Worm (Caenorhabditis elegans) whole organism, young adult: Measurements from ENCODE around the gene C35D10.8.

Source experiments
- B0035.1 ChIP-seq: sonication (generic microtip); optimal IDR thresholded peaks from 2 replicates; lab custom pipeline; 2016; ENCODE audit warnings: missing genetic modification characterization, mild to moderate bottlenecking, missing compliant biosample characterization, missing genotype, missing genetic modification reagents
- D2030.7 ChIP-seq: fragments of 200-800 bp; sonication (Bioruptor generic); IDR thresholded peaks from 2 replicates; pipeline ENCODE4 v1.3.6; 2022; ENCODE audit warnings: missing genetic modification reagents, missing genetic modification characterization, missing compliant biosample characterization
- F23B12.7 ChIP-seq: sonication (generic microtip); optimal IDR thresholded peaks from 2 replicates; lab custom pipeline; 2017; ENCODE audit warnings: missing genetic modification characterization, mild to moderate bottlenecking, missing compliant biosample characterization, antibody characterized with exemption, moderate library complexity; ENCODE audit not compliant: insufficient read depth
- F37B4.10 ChIP-seq: fragments of 200-800 bp; sonication (Bioruptor generic); IDR thresholded peaks from 2 replicates; pipeline ENCODE4 v1.3.6; 2022; ENCODE audit warnings: missing genetic modification characterization, missing compliant biosample characterization
- K12H6.12 ChIP-seq: fragments of 200-800 bp; sonication (Bioruptor generic); optimal IDR thresholded peaks from 2 replicates; lab custom pipeline; 2018; ENCODE audit warnings: mild to moderate bottlenecking, missing genetic modification characterization, missing compliant biosample characterization
- Y79H2A.3 ChIP-seq: fragments of 200-800 bp; sonication (Bioruptor generic); conservative IDR thresholded peaks from 2 replicates; pipeline ENCODE4 v1.3.6; 2022; ENCODE audit warnings: missing genetic modification reagents, missing genetic modification characterization, missing compliant biosample characterization
- ZK185.1 ChIP-seq: sonication (generic microtip); optimal IDR thresholded peaks from 2 replicates; lab custom pipeline; 2016; ENCODE audit warnings: mild to moderate bottlenecking, missing genetic modification characterization, missing compliant biosample characterization; ENCODE audit not compliant: poor library complexity, severe bottlenecking
- aptf-2 ChIP-seq: fragments of 200-800 bp; sonication (Bioruptor generic); conservative IDR thresholded peaks from 2 replicates; pipeline ENCODE4 v1.3.6; 2022; ENCODE audit warnings: missing genetic modification reagents, missing genetic modification characterization, missing compliant biosample characterization
- aptf-3 ChIP-seq: fragments of 200-800 bp; sonication (Bioruptor generic); IDR thresholded peaks from 2 replicates; pipeline ENCODE4 v1.3.6; 2022; ENCODE audit warnings: missing genetic modification characterization, missing compliant biosample characterization
- athp-1 ChIP-seq: sonication (generic microtip); optimal IDR thresholded peaks from 2 replicates; lab custom pipeline; 2017; ENCODE audit warnings: mild to moderate bottlenecking, missing genetic modification characterization, missing compliant biosample characterization
- attf-6 ChIP-seq: fragments of 200-800 bp; sonication (Bioruptor generic); IDR thresholded peaks from 2 replicates; pipeline ENCODE4 v1.3.6; 2022; ENCODE audit warnings: missing genetic modification reagents, missing genetic modification characterization, missing compliant biosample characterization
- bed-1 ChIP-seq: fragments of 200-800 bp; sonication (Bioruptor generic); IDR thresholded peaks from 2 replicates; pipeline ENCODE4 v1.3.6; 2022; ENCODE audit warnings: missing genetic modification reagents, missing genetic modification characterization, missing compliant biosample characterization
- cebp-1 ChIP-seq, 2 experiments: fragments of 200-800 bp in 1 of 2; sonication (Bioruptor generic) in 1 of 2; sonication (generic microtip) in 1 of 2; IDR thresholded peaks in 1 of 2; optimal IDR thresholded peaks in 1 of 2; 2 replicates each; pipeline versions ENCODE4 v1.3.6 to Lab custom; 2017 to 2022; ENCODE audit warnings: missing compliant biosample characterization in 2 of 2, missing genetic modification characterization in 2 of 2, mild to moderate bottlenecking in 1 of 2, missing genetic modification reagents in 1 of 2, moderate library complexity in 1 of 2
- ceh-58 ChIP-seq: fragments of 200-800 bp; sonication (Bioruptor generic); IDR thresholded peaks from 2 replicates; pipeline ENCODE4 v1.3.6; 2022; ENCODE audit warnings: missing genetic modification characterization, missing compliant biosample characterization
- ceh-79 ChIP-seq: sonication (generic microtip); optimal IDR thresholded peaks from 2 replicates; lab custom pipeline; 2017; ENCODE audit warnings: mild to moderate bottlenecking, missing genetic modification characterization, missing compliant biosample characterization
- efl-1 ChIP-seq: fragments of 150-350 bp; optimal IDR thresholded peaks from 2 replicates; lab custom pipeline; 2014; ENCODE audit warnings: missing biosample characterization, missing genetic modification reagents, missing genetic modification characterization
- egl-18 ChIP-seq: fragments of 200-800 bp; sonication (Bioruptor generic); IDR thresholded peaks from 2 replicates; pipeline ENCODE4 v1.3.6; 2022; ENCODE audit warnings: missing genetic modification reagents, missing genetic modification characterization, missing compliant biosample characterization
- ets-4 ChIP-seq: fragments of 200-800 bp; sonication (Bioruptor generic); optimal IDR thresholded peaks from 2 replicates; lab custom pipeline; 2018; ENCODE audit warnings: mild to moderate bottlenecking, missing genetic modification characterization, missing compliant biosample characterization
- fkh-3 ChIP-seq: sonication (generic microtip); optimal IDR thresholded peaks from 2 replicates; lab custom pipeline; 2016; ENCODE audit warnings: mild to moderate bottlenecking, missing genetic modification characterization, missing compliant biosample characterization
- hmg-1.2 ChIP-seq: fragments of 200-800 bp; sonication (Bioruptor generic); IDR thresholded peaks from 2 replicates; pipeline ENCODE4 v1.3.6; 2022; ENCODE audit warnings: missing genetic modification reagents, missing genetic modification characterization, missing compliant biosample characterization
- hrde-1 ChIP-seq: sonication (generic microtip); optimal IDR thresholded peaks from 2 replicates; lab custom pipeline; 2016; ENCODE audit warnings: missing genetic modification characterization, mild to moderate bottlenecking, missing compliant biosample characterization, moderate library complexity, missing genotype, missing genetic modification reagents, borderline replicate concordance
- let-607 ChIP-seq, 2 experiments: fragments of 200-800 bp in 1 of 2; sonication (Bioruptor generic) in 1 of 2; sonication (generic microtip) in 1 of 2; optimal IDR thresholded peaks; 2 replicates each; lab custom pipeline; 2016 to 2018; ENCODE audit warnings: mild to moderate bottlenecking in 2 of 2, missing compliant biosample characterization in 2 of 2, missing genetic modification characterization in 2 of 2, moderate library complexity in 2 of 2, missing genotype in 1 of 2
- lin-26 ChIP-seq: fragments of 200-800 bp; sonication (Bioruptor generic); IDR thresholded peaks from 2 replicates; pipeline ENCODE4 v1.3.6; 2022; ENCODE audit warnings: missing genetic modification reagents, missing genetic modification characterization, missing compliant biosample characterization
- madf-10 ChIP-seq: sonication (generic microtip); optimal IDR thresholded peaks from 2 replicates; lab custom pipeline; 2016; ENCODE audit warnings: mild to moderate bottlenecking, missing genetic modification characterization, missing compliant biosample characterization
- madf-6 ChIP-seq: fragments of 200-800 bp; sonication (Bioruptor generic); IDR thresholded peaks from 2 replicates; pipeline ENCODE4 v1.3.6; 2022; ENCODE audit warnings: missing genetic modification reagents, missing genetic modification characterization, missing compliant biosample characterization
- madf-8 ChIP-seq: fragments of 200-800 bp; sonication (Bioruptor generic); conservative IDR thresholded peaks from 2 replicates; pipeline ENCODE4 v1.3.6; 2022; ENCODE audit warnings: missing genetic modification reagents, missing genetic modification characterization, missing compliant biosample characterization
- nhr-179 ChIP-seq: sonication (generic microtip); optimal IDR thresholded peaks from 2 replicates; lab custom pipeline; 2016; ENCODE audit warnings: mild to moderate bottlenecking, missing genetic modification characterization, missing compliant biosample characterization
- nhr-80 ChIP-seq: sonication (generic microtip); optimal IDR thresholded peaks from 2 replicates; lab custom pipeline; 2016; ENCODE audit warnings: missing genetic modification characterization, missing compliant biosample characterization
- nhr-90 ChIP-seq: sonication (generic microtip); optimal IDR thresholded peaks from 2 replicates; lab custom pipeline; 2016; ENCODE audit warnings: missing genotype, mild to moderate bottlenecking, missing genetic modification characterization, missing compliant biosample characterization
- pbrm-1 ChIP-seq: fragments of 200-800 bp; sonication (Bioruptor generic); IDR thresholded peaks from 2 replicates; pipeline ENCODE4 v1.3.6; 2022; ENCODE audit warnings: missing genetic modification reagents, missing genetic modification characterization, missing compliant biosample characterization
- rcor-1 ChIP-seq: fragments of 200-800 bp; sonication (Bioruptor generic); IDR thresholded peaks from 2 replicates; pipeline ENCODE4 v1.3.6; 2022; ENCODE audit warnings: missing genetic modification reagents, missing genetic modification characterization, missing compliant biosample characterization
- repo-1 ChIP-seq: sonication (generic microtip); optimal IDR thresholded peaks from 2 replicates; lab custom pipeline; 2017; ENCODE audit warnings: mild to moderate bottlenecking, missing genetic modification characterization, missing compliant biosample characterization
- sdz-38 ChIP-seq: sonication (generic microtip); optimal IDR thresholded peaks from 2 replicates; lab custom pipeline; 2016; ENCODE audit warnings: missing genotype, missing genetic modification characterization, missing compliant biosample characterization
- sea-2 ChIP-seq: fragments of 200-800 bp; sonication (Bioruptor generic); IDR thresholded peaks from 2 replicates; pipeline ENCODE4 v1.3.6; 2022; ENCODE audit warnings: missing genetic modification characterization, missing compliant biosample characterization
- snpc-1.3 ChIP-seq: sonication (generic microtip); optimal IDR thresholded peaks from 2 replicates; lab custom pipeline; 2017; ENCODE audit warnings: missing genetic modification characterization, mild to moderate bottlenecking, missing compliant biosample characterization, antibody characterized with exemption, moderate library complexity, missing genotype, missing genetic modification reagents; ENCODE audit not compliant: insufficient read depth
- snpc-4 ChIP-seq, 5 experiments: fragments of 150-350 bp in 1 of 5; sonication (generic microtip) in 4 of 5; optimal IDR thresholded peaks; 2 replicates each; lab custom pipeline; 2014 to 2018; ENCODE audit warnings: missing genetic modification characterization in 5 of 5, missing biosample characterization in 3 of 5, antibody characterized with exemption in 2 of 5, mild to moderate bottlenecking in 2 of 5, missing compliant biosample characterization in 2 of 5, missing genotype in 2 of 5, moderate library complexity in 2 of 5, missing genetic modification reagents in 1 of 5
- tbx-9 ChIP-seq: sonication (generic microtip); optimal IDR thresholded peaks from 2 replicates; lab custom pipeline; 2016; ENCODE audit warnings: borderline replicate concordance, missing genetic modification characterization, inconsistent platforms, missing compliant biosample characterization
- unc-62 ChIP-seq: fragments of 150-350 bp; optimal IDR thresholded peaks from 2 replicates; lab custom pipeline; 2014; ENCODE audit warnings: missing biosample characterization, missing genetic modification reagents, missing genetic modification characterization
- zfh-2 ChIP-seq: fragments of 200-800 bp; sonication (Bioruptor generic); conservative IDR thresholded peaks from 2 replicates; pipeline ENCODE4 v1.3.6; 2022; ENCODE audit warnings: missing genetic modification reagents, missing genetic modification characterization, missing compliant biosample characterization
- ztf-25 ChIP-seq: fragments of 200-800 bp; sonication (Bioruptor generic); IDR thresholded peaks from 2 replicates; pipeline ENCODE4 v1.3.6; 2022; ENCODE audit warnings: missing genetic modification reagents, missing genetic modification characterization, missing compliant biosample characterization

C35D10.8 gene

DNA sequence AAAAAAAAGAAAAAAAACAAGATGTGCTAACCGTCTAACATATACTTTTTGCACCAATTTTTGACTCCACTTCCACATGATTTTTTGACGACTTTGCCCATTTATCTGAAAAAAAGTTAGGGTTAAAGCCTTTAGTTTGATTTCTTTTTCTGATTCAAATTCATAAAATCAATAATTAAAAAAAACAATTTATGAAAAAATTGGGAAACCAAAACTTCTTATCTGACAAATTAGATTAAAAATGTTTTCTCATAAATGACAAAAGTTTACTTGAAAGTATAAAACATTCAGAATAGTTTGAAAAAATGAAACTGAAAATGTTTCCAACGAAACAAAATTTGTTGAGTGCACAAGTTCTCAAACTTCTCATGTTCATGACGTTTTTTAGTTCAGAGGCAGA is 35.2 kb upstream of the C35D10.8 start, which contains the start of gene F26A1.7:
Gene F26A1.7, minus strand, starts transcription at position 101 of the 400 bp plus-strand sequence.
- TF ChIP-seq nhr-80 (tag; lab: Kevin White, UChicago) (no peak), B0035.1 (tag; lab: Kevin White, UChicago) (no peak), efl-1 (GFP tag; lab: Kevin White, UChicago) (no peak), K12H6.12 (tag; lab: Kevin White, UChicago) (no peak)

DNA sequence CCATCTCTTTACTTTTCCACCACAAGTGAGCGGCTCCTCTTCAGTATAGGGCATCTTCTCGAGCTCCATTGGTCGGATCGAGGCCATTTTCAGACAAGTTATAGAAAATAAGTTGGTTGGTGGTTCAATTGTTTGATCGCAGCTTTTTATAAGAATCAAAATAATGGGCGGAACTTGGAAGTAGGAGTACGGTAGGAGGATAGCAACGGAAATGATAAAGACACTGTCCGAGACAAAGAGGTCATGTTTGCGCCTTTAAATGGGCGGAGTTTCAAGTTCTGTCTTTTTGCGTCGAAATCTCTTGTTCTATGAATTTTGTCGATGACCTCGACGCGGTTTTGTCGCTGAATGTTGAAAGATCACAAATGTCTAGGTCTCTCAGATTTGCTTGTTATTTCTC is 32.9 kb upstream of the C35D10.8 start, which contains the start of gene F26A1.8:
Gene F26A1.8, minus strand, starts transcription at position 101 of the 400 bp plus-strand sequence.
- TF ChIP-seq repo-1 (tag; lab: Kevin White, UChicago) (no peak), rcor-1 (GFP tag; lab: Robert Waterston, UW) (no peak), sea-2 (GFP tag; lab: Robert Waterston, UW) (no peak), pbrm-1 (no peak), madf-6 (GFP tag; lab: Robert Waterston, UW) (no peak), ztf-25 (GFP tag; lab: Robert Waterston, UW) (no peak), hmg-1.2 (GFP tag; lab: Robert Waterston, UW) (no peak), ZK185.1 (tag; lab: Kevin White, UChicago) (no peak), snpc-4 (GFP tag; optimal IDR thresholded peaks at IDR 0.05; lab: Kevin White, UChicago) (no peak), snpc-4 (tag; optimal IDR thresholded peaks at IDR 0.05; lab: Kevin White, UChicago) (no peak), Y79H2A.3 (no peak), ceh-79 (tag; lab: Kevin White, UChicago) (no peak), athp-1 (tag; lab: Kevin White, UChicago) (no peak), tbx-9 (tag; lab: Kevin White, UChicago) (no peak), nhr-179 (tag; lab: Kevin White, UChicago) (no peak)
- TF ChIP-seq, all 124 proteins: peak for 0

DNA sequence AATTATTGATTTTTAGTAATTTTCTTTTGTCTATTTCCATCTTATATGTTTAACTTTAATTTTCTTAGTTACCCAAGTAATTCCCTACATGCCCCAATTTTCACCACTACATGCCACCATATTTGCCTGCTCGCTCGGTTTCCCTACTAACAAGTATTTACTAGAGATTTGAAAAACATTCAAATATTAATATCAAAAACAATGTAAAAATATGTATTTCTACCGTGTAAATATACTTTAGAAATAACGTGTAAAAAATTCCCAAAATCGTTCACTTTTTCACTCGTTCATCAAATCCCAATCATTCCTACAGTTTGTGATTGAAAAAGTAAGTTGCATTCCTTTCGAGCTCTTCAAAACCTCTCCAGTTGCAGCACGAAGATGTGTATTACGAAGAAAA is 28.4 kb upstream of the C35D10.8 start, which contains the start of gene F26A1.3:
Gene F26A1.3, plus strand, starts transcription at position 301 of the 400 bp plus-strand sequence.
- TF ChIP-seq aptf-2 (GFP tag; lab: Robert Waterston, UW) (no peak), aptf-3 (GFP tag; lab: Robert Waterston, UW) (no peak), F37B4.10 (GFP tag; lab: Robert Waterston, UW) (no peak), madf-8 (GFP tag; lab: Robert Waterston, UW) (no peak), unc-62 (GFP tag; lab: Kevin White, UChicago) (no peak), ets-4 (GFP tag; lab: Kevin White, UChicago) (no peak), bed-1 (GFP tag; lab: Robert Waterston, UW) (no peak), fkh-3 (tag; lab: Kevin White, UChicago) (no peak), ztf-25 (GFP tag; lab: Robert Waterston, UW) (no peak), snpc-1.3 (tag; lab: Kevin White, UChicago) (no peak), lin-26 (GFP tag; lab: Robert Waterston, UW) (no peak), sdz-38 (tag; lab: Kevin White, UChicago) (no peak), nhr-179 (tag; lab: Kevin White, UChicago) (no peak), attf-6 (GFP tag; lab: Robert Waterston, UW) (no peak), hmg-1.2 (GFP tag; lab: Robert Waterston, UW) (no peak), F23B12.7 (tag; lab: Kevin White, UChicago) (no peak)
- TF ChIP-seq, all 124 proteins: peak for 0

DNA sequence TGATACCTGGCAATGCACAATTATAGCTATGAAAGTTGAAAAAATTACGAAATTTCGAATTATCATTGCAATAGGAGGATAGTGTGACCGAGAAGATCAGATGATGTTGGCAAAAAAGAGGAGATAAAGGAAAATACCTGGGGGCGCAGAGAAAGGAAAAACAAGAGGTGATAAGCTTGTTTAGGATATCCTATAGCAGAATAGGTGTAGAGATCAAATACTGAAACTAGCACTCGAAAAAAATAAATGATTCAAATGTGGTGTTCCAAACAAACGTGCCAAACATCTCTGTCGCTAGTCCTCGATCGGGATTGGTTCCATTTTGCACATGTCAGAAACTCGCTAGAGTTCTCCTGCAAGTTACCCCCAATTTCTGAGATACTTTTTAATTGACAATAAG is 25.6 kb upstream of the C35D10.8 start, which contains the start of gene F26A1.9:
Gene F26A1.9, minus strand, starts transcription at position 101 of the 400 bp plus-strand sequence.
- TF ChIP-seq D2030.7 (GFP tag; lab: Robert Waterston, UW) = no peak
- TF ChIP-seq tbx-9 (tag; lab: Kevin White, UChicago) = no peak
- TF ChIP-seq madf-6 (GFP tag; lab: Robert Waterston, UW) = no peak
- no peak for TF ChIP-seq madf-10 (tag; lab: Kevin White, UChicago)
- no peak for TF ChIP-seq ceh-58 (GFP tag; lab: Robert Waterston, UW)
- TF ChIP-seq rcor-1 (GFP tag; lab: Robert Waterston, UW) = no peak
- no peak for TF ChIP-seq egl-18 (GFP tag; lab: Robert Waterston, UW)
- TF ChIP-seq nhr-90 (tag; lab: Kevin White, UChicago) = no peak
- TF ChIP-seq F23B12.7 (tag; lab: Kevin White, UChicago) = no peak
- no peak for TF ChIP-seq lin-26 (GFP tag; lab: Robert Waterston, UW)
- TF ChIP-seq zfh-2 (GFP tag; lab: Robert Waterston, UW) = no peak
- TF ChIP-seq let-607 (tag; optimal IDR thresholded peaks at IDR 0.05; lab: Kevin White, UChicago) = no peak
- no peak for TF ChIP-seq cebp-1 (GFP tag; IDR thresholded peaks at IDR 0.05; lab: Robert Waterston, UW)
- TF ChIP-seq cebp-1 (tag; optimal IDR thresholded peaks at IDR 0.05; lab: Kevin White, UChicago) = no peak
- TF ChIP-seq hrde-1 (tag; lab: Kevin White, UChicago) = no peak
- TF ChIP-seq unc-62 (GFP tag; lab: Kevin White, UChicago) = no peak
